Fruit fly (Drosophila melanogaster): Measurements from ENCODE around the gene CG3106.

- no peak for TF ChIP-seq CG5204 (GFP tag; optimal IDR thresholded peaks at IDR 0.05)
- no peak for TF ChIP-seq CG11617 (GFP tag; optimal IDR thresholded peaks at IDR 0.05)
- TF ChIP-seq bab1 (GFP tag; optimal IDR thresholded peaks at IDR 0.05): no peak
- no peak for TF ChIP-seq Hr96 (GFP tag; optimal IDR thresholded peaks at IDR 0.05)
- TF ChIP-seq CG7045 (GFP tag; optimal IDR thresholded peaks at IDR 0.05): no peak
- TF ChIP-seq CG7101 (tag; optimal IDR thresholded peaks at IDR 0.05): no peak
- no peak for TF ChIP-seq ovo (GFP tag; optimal IDR thresholded peaks at IDR 0.05)
- no peak for TF ChIP-seq CG1620 (GFP tag; optimal IDR thresholded peaks at IDR 0.05)
- no peak for TF ChIP-seq Clk (GFP tag; optimal IDR thresholded peaks at IDR 0.05)
- TF ChIP-seq CG33017 (tag; optimal IDR thresholded peaks at IDR 0.05): no peak
- no peak for TF ChIP-seq Mnt (GFP tag; optimal IDR thresholded peaks at IDR 0.05)
- no peak for TF ChIP-seq tj (GFP tag; optimal IDR thresholded peaks at IDR 0.05)
Observed at dm6 chrX:9692297-9693013, 29.8 kb upstream of the CG3106 start.

Measured in whole organism, adult.